Fruit fly (Drosophila melanogaster): ENCODE results near the gene CG17721.

CG17721 gene

DNA sequence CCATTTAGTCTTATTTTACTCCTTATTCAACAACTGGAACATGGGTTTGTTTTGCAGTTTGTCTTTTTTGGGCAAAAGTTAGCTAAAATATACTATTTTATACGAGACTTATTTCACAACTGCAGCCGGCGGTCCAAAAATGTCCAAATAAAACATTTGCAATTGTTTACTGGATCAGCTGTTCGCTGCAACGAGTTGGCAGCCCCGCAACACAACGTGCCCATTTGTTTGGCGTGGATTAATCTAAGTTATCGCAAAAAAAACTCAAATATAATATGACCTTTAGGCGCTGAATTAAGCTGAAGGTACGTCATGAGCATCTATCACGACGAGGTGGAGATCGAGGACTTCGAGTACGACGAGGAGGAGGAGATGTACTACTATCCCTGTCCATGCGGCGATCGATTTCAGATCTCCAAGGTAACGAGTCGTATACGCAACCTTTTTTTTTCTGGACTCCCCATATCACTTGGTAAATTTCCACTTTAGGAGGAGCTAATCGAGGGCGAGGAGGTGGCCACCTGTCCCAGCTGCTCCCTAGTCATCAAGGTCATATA is 3.2 kb upstream of the CG17721 start, which contains the start of the genes CG17187 and Dph3 (continued):
- no peak for TF ChIP-seq tin (GFP tag; optimal IDR thresholded peaks at IDR 0.05)
- TF ChIP-seq Oaz (GFP tag; IDR thresholded peaks at IDR 0.05), result no peak
- TF ChIP-seq CG8089 (GFP tag; optimal IDR thresholded peaks at IDR 0.05), result no peak
- TF ChIP-seq dm (GFP tag; optimal IDR thresholded peaks at IDR 0.05), result peak; percentile 74
- TF ChIP-seq CG12219 (GFP tag; optimal IDR thresholded peaks at IDR 0.05), result no peak
- TF ChIP-seq crp (GFP tag; optimal IDR thresholded peaks at IDR 0.05), result peak; percentile 71 to 91
- TF ChIP-seq MBD-R2 (GFP tag; IDR thresholded peaks at IDR 0.05), result peak; percentile 85
- no peak for TF ChIP-seq Nf-YC (tag; optimal IDR thresholded peaks at IDR 0.05)
- TF ChIP-seq Dp (GFP tag; optimal IDR thresholded peaks at IDR 0.05), result peak; percentile 10
- TF ChIP-seq zen (tag; optimal IDR thresholded peaks at IDR 0.05), result no peak
- peak; percentile 98 for TF ChIP-seq trem (tag; optimal IDR thresholded peaks at IDR 0.05)
- peak; percentile 14 for TF ChIP-seq CG4617 (GFP tag; optimal IDR thresholded peaks at IDR 0.05; ENCODE audit: borderline replicate concordance)
- no peak for TF ChIP-seq vnd (GFP tag; IDR thresholded peaks at IDR 0.05; ENCODE audit: partially characterized antibody)
- TF ChIP-seq gfzf (GFP tag; optimal IDR thresholded peaks at IDR 0.05), result peak; percentile 56
- TF ChIP-seq YL-1 (GFP tag; optimal IDR thresholded peaks at IDR 0.05), result peak; percentile 36
- TF ChIP-seq HmgZ (tag; optimal IDR thresholded peaks at IDR 0.05), result peak; percentile 3
- TF ChIP-seq B-H2 (GFP tag; optimal IDR thresholded peaks at IDR 0.05), result no peak
- TF ChIP-seq h (optimal IDR thresholded peaks at IDR 0.05), result no peak
- no peak for TF ChIP-seq kay (GFP tag; optimal IDR thresholded peaks at IDR 0.05)
- no peak for TF ChIP-seq gro (GFP tag; optimal IDR thresholded peaks at IDR 0.05)
- TF ChIP-seq CG10366 (GFP tag; IDR thresholded peaks at IDR 0.05), result no peak
- peak; percentile 19 for TF ChIP-seq CG8924 (tag; optimal IDR thresholded peaks at IDR 0.05)
- no peak for TF ChIP-seq CG18262 (tag; optimal IDR thresholded peaks at IDR 0.05)
- peak; percentile 15 for TF ChIP-seq CG9797 (GFP tag; optimal IDR thresholded peaks at IDR 0.05)
- peak; percentile 26; the same call in 1 of the 2 replicates for TF ChIP-seq vvl (GFP tag; IDR thresholded peaks at IDR 0.05)
- no peak for TF ChIP-seq rib (GFP tag; IDR thresholded peaks at IDR 0.05)
- TF ChIP-seq slp2 (GFP tag; optimal IDR thresholded peaks at IDR 0.05), result no peak
- no peak for TF ChIP-seq CG14667 (GFP tag; IDR thresholded peaks at IDR 0.05)

DNA sequence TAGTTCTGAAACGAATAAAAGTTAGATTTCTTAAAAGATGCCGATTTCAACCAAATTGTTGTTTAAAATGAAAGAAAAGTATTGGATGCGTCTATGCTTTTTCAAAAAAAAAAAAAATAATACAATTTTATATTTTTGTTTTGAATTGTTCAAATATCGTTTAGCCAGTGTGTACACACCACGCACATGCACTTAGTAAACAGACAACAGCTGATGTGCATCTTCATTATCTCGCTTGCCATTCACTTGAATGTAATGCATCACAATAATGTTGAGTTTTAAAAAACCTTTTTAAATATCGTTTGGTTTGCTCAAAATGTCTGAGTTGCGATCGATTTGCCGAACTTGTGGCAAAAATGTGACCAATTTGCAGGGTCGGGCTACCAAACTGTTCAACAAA is 1.1 kb downstream of the CG17721 start, which contains the start of gene CG31441:
Gene CG31441, plus strand, starts transcription at position 246 of the 400 bp plus-strand sequence.
- TF ChIP-seq chn (GFP tag; optimal IDR thresholded peaks at IDR 0.05) (no peak), her (GFP tag; optimal IDR thresholded peaks at IDR 0.05) (no peak), CG32767 (GFP tag; IDR thresholded peaks at IDR 0.05) (no peak), Fer2 (tag; optimal IDR thresholded peaks at IDR 0.05) (no peak), yki (optimal IDR thresholded peaks at IDR 0.05) (no peak), CG3838 (GFP tag; optimal IDR thresholded peaks at IDR 0.05) (peak; percentile 39), CG3163 (GFP tag; optimal IDR thresholded peaks at IDR 0.05) (no peak), NC2α (GFP tag; optimal IDR thresholded peaks at IDR 0.05) (no peak), onecut (GFP tag; IDR thresholded peaks at IDR 0.05) (no peak), lilli (GFP tag; optimal IDR thresholded peaks at IDR 0.05) (no peak), zf30C (GFP tag; optimal IDR thresholded peaks at IDR 0.05) (no peak), CG12155 (GFP tag; optimal IDR thresholded peaks at IDR 0.05) (no peak), CG2712 (tag; optimal IDR thresholded peaks at IDR 0.05) (peak; percentile 3), lov (optimal IDR thresholded peaks at IDR 0.05) (no peak), lov (GFP tag; IDR thresholded peaks at IDR 0.05) (no peak), dpn (GFP tag; optimal IDR thresholded peaks at IDR 0.05) (no peak), Gug (GFP tag; IDR thresholded peaks at IDR 0.05) (no peak), Hr3 (GFP tag; optimal IDR thresholded peaks at IDR 0.05) (no peak), ara (GFP tag; IDR thresholded peaks at IDR 0.05) (no peak), TFAM (GFP tag; optimal IDR thresholded peaks at IDR 0.05) (no peak), trh (GFP tag; optimal IDR thresholded peaks at IDR 0.05) (no peak), dati (GFP tag; IDR thresholded peaks at IDR 0.05) (no peak), CG7271 (tag; optimal IDR thresholded peaks at IDR 0.05) (no peak), lmd (GFP tag; IDR thresholded peaks at IDR 0.05) (no peak), Trl (optimal IDR thresholded peaks at IDR 0.05) (no peak), Trl (GFP tag; optimal IDR thresholded peaks at IDR 0.05) (no peak), dysf (GFP tag; IDR thresholded peaks at IDR 0.05) (no peak)
